Fruit fly (Drosophila melanogaster): ENCODE measurements around the gene gd.

The gd gene

DNA sequence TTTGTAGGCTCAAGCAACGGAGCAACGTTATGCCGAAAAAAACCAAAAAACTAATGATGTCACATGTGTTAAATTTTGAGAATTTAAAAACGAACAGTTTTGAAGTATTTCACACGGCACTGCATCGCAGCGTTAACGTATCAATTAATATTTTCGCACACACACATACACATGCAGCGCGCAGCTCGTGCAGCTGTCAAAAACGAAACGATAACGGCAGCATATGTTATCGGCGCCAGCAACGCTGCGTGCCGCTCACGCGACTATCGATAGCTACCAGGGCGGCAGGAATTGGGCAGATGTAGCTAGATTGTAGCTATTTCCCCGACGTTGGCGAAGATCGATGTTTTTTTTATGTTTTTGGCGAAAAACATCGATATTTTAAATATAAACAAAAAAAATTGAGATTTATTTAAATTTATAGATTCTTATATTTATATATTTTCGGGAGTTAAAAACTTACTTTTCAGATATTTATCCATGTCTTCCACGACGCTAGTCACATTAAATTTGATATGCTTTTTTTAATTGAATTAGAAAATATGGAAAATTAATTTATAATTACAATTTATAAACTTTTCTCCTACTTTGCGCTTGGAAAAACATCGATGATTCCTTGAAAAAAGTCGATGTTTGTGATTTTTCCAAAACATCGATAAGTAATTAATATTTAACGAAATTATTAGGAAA lies 41.4 kb upstream of the gd start, which contains the start of gene Usp7 (continued):
- TF ChIP-seq CG2712 (tag; optimal IDR thresholded peaks at IDR 0.05): peak; percentile 48
- TF ChIP-seq CG8290 (GFP tag; optimal IDR thresholded peaks at IDR 0.05): peak; percentile 83
- TF ChIP-seq CG8290 (tag; optimal IDR thresholded peaks at IDR 0.05): no peak
- TF ChIP-seq CG14965 (GFP tag; optimal IDR thresholded peaks at IDR 0.05; ENCODE audit: borderline replicate concordance): no peak
- TF ChIP-seq gro (GFP tag; optimal IDR thresholded peaks at IDR 0.05): no peak
- TF ChIP-seq CG12391 (tag; optimal IDR thresholded peaks at IDR 0.05): peak; percentile 46
- TF ChIP-seq CG17612 (GFP tag; IDR thresholded peaks at IDR 0.05): no peak
- TF ChIP-seq CG15601 (tag; optimal IDR thresholded peaks at IDR 0.05): peak; percentile 52
- no peak for TF ChIP-seq Hmr (GFP tag; optimal IDR thresholded peaks at IDR 0.05)
- no peak for TF ChIP-seq CTCF (GFP tag; optimal IDR thresholded peaks at IDR 0.05)
- no peak for TF ChIP-seq Fer3 (tag; optimal IDR thresholded peaks at IDR 0.05)
- TF ChIP-seq gce (GFP tag; IDR thresholded peaks at IDR 0.05): no peak
- TF ChIP-seq CG1792 (GFP tag; optimal IDR thresholded peaks at IDR 0.05): no peak
- no peak for TF ChIP-seq Lpt (GFP tag; optimal IDR thresholded peaks at IDR 0.05)
- TF ChIP-seq sug (tag; optimal IDR thresholded peaks at IDR 0.05): peak; percentile 13
- TF ChIP-seq repo (GFP tag; optimal IDR thresholded peaks at IDR 0.05): no peak
- no peak for TF ChIP-seq crc (GFP tag; optimal IDR thresholded peaks at IDR 0.05)
- TF ChIP-seq CG16863 (GFP tag; optimal IDR thresholded peaks at IDR 0.05): no peak
- TF ChIP-seq CoRest (tag; optimal IDR thresholded peaks at IDR 0.05): peak; percentile 48
- no peak for TF ChIP-seq CG5180 (GFP tag; optimal IDR thresholded peaks at IDR 0.05)
- peak; percentile 17 for TF ChIP-seq Max (GFP tag; optimal IDR thresholded peaks at IDR 0.05)
- no peak for TF ChIP-seq CG1832 (GFP tag; optimal IDR thresholded peaks at IDR 0.05)
- TF ChIP-seq Fer1 (GFP tag; optimal IDR thresholded peaks at IDR 0.05): no peak
- no peak for TF ChIP-seq tgo (GFP tag; IDR thresholded peaks at IDR 0.05)
- TF ChIP-seq grn (GFP tag; optimal IDR thresholded peaks at IDR 0.05): no peak
- no peak for TF ChIP-seq yki (optimal IDR thresholded peaks at IDR 0.05)
- TF ChIP-seq CG14014 (GFP tag; IDR thresholded peaks at IDR 0.05): 0 out of 2 replicates have a peak, but pooled peaks have one; percentile 11
- peak; percentile 15; the same call in 1 of the 2 replicates for TF ChIP-seq Rx (GFP tag; IDR thresholded peaks at IDR 0.05)
- TF ChIP-seq gcm (GFP tag; optimal IDR thresholded peaks at IDR 0.05): peak; percentile 8
- no peak for TF ChIP-seq CG11093 (GFP tag; IDR thresholded peaks at IDR 0.05)
- no peak for TF ChIP-seq sisA (GFP tag; IDR thresholded peaks at IDR 0.05)
- no peak for TF ChIP-seq ara (GFP tag; IDR thresholded peaks at IDR 0.05)
- TF ChIP-seq so (GFP tag; IDR thresholded peaks at IDR 0.05): no peak
- TF ChIP-seq Chrac-16 (GFP tag; optimal IDR thresholded peaks at IDR 0.05): peak; percentile 41
- TF ChIP-seq ac (GFP tag; optimal IDR thresholded peaks at IDR 0.05): no peak
- TF ChIP-seq ash1 (GFP tag; optimal IDR thresholded peaks at IDR 0.05): no peak
- TF ChIP-seq CG14710 (tag; optimal IDR thresholded peaks at IDR 0.05): peak; percentile 56
- TF ChIP-seq CG12744 (GFP tag; optimal IDR thresholded peaks at IDR 0.05): no peak
- no peak for TF ChIP-seq nom (GFP tag; optimal IDR thresholded peaks at IDR 0.05)
- TF ChIP-seq CG8281 (tag; optimal IDR thresholded peaks at IDR 0.05): no peak
- TF ChIP-seq CG11696 (GFP tag; IDR thresholded peaks at IDR 0.05): no peak
- TF ChIP-seq ken (GFP tag; IDR thresholded peaks at IDR 0.05): no peak
- TF ChIP-seq esg (GFP tag; conservative IDR thresholded peaks at IDR 0.05): no peak
- TF ChIP-seq CG6175 (GFP tag; IDR thresholded peaks at IDR 0.05): no peak
- TF ChIP-seq CG10565 (GFP tag; optimal IDR thresholded peaks at IDR 0.05): no peak
- no peak for TF ChIP-seq Jarid2 (GFP tag; optimal IDR thresholded peaks at IDR 0.05)
- TF ChIP-seq CG17359 (tag; optimal IDR thresholded peaks at IDR 0.05): no peak
- TF ChIP-seq CG32772 (GFP tag; IDR thresholded peaks at IDR 0.05): no peak
- TF ChIP-seq otp (GFP tag; IDR thresholded peaks at IDR 0.05): no peak
- no peak for TF ChIP-seq jumu (GFP tag; optimal IDR thresholded peaks at IDR 0.05)
- no peak for TF ChIP-seq CG6654 (GFP tag; optimal IDR thresholded peaks at IDR 0.05)
- no peak for TF ChIP-seq tap (tag; optimal IDR thresholded peaks at IDR 0.05)
